Fruit fly (Drosophila melanogaster): ENCODE results near the gene Sfp84E.
A peak's percentile ranks its signal among the peaks of the same experiment; 100 is the strongest.

- TF ChIP-seq CG8478 (optimal IDR thresholded peaks at IDR 0.05) (no peak), CTCF (optimal IDR thresholded peaks at IDR 0.05) (peak in 1 of 2 experiments; percentile 14)
Measured at dm6 chr3R:7936786-7937363, 43.2 kb downstream of the Sfp84E start.
